Worm (Caenorhabditis elegans) whole organism, early embryonic: ENCODE measurements around the gene M02F4.1.

Experiments used
- B0310.2 ChIP-seq: sonication (generic microtip); optimal IDR thresholded peaks from 2 replicates; lab custom pipeline; 2016; ENCODE audit warnings: mild to moderate bottlenecking, missing genetic modification characterization, missing compliant biosample characterization
- F13C5.2 ChIP-seq: sonication (generic microtip); optimal IDR thresholded peaks from 2 replicates; lab custom pipeline; 2017; ENCODE audit warnings: mild to moderate bottlenecking, missing genetic modification characterization, inconsistent platforms, missing compliant biosample characterization
- aly-1 ChIP-seq: sonication (generic microtip); optimal IDR thresholded peaks from 2 replicates; lab custom pipeline; 2016; ENCODE audit warnings: missing genetic modification characterization, missing compliant biosample characterization
- ama-1 ChIP-seq: fragments of 150-350 bp; optimal IDR thresholded peaks from 2 replicates; lab custom pipeline; 2014
- ceh-36 ChIP-seq: sonication (generic microtip); optimal IDR thresholded peaks from 2 replicates; lab custom pipeline; 2016; ENCODE audit warnings: missing genetic modification characterization, inconsistent platforms, missing compliant biosample characterization
- ets-7 ChIP-seq: sonication (generic microtip); optimal IDR thresholded peaks from 2 replicates; lab custom pipeline; 2016; ENCODE audit warnings: missing genotype, missing genetic modification characterization, missing compliant biosample characterization
- flt-1 ChIP-seq: fragments of 200-800 bp; sonication (Bioruptor generic); IDR thresholded peaks from 2 replicates; pipeline ENCODE4 v1.3.6; 2022; ENCODE audit warnings: missing genetic modification characterization, missing compliant biosample characterization
- hmbx-1 ChIP-seq: sonication (generic microtip); optimal IDR thresholded peaks from 2 replicates; lab custom pipeline; 2016; ENCODE audit warnings: mild to moderate bottlenecking, missing genetic modification characterization, missing compliant biosample characterization
- hmg-4 ChIP-seq: fragments of 200-800 bp; sonication (Bioruptor generic); optimal IDR thresholded peaks from 2 replicates; lab custom pipeline; 2018; ENCODE audit warnings: mild to moderate bottlenecking, missing genetic modification characterization, missing compliant biosample characterization
- hnd-1 ChIP-seq: sonication (generic microtip); optimal IDR thresholded peaks from 2 replicates; lab custom pipeline; 2016; ENCODE audit warnings: missing genetic modification characterization, missing compliant biosample characterization
- scrt-1 ChIP-seq: fragments of 200-800 bp; sonication (Bioruptor generic); IDR thresholded peaks from 2 replicates; pipeline ENCODE4 v1.3.6; 2022; ENCODE audit warnings: missing genetic modification characterization, missing compliant biosample characterization
- sea-1 ChIP-seq: fragments of 200-800 bp; sonication (Bioruptor generic); conservative IDR thresholded peaks from 2 replicates; pipeline ENCODE4 v1.3.6; 2022; ENCODE audit warnings: missing genetic modification characterization, missing compliant biosample characterization
- tbx-11 ChIP-seq: fragments of 200-800 bp; sonication (Bioruptor generic); IDR thresholded peaks from 2 replicates; pipeline ENCODE4 v1.3.6; 2022; ENCODE audit warnings: missing genetic modification characterization, missing compliant biosample characterization
- tbx-37 ChIP-seq: fragments of 200-800 bp; sonication (Bioruptor generic); conservative IDR thresholded peaks from 2 replicates; pipeline ENCODE4 v1.3.6; 2022; ENCODE audit warnings: missing genetic modification reagents, missing genetic modification characterization, missing compliant biosample characterization

DNA sequence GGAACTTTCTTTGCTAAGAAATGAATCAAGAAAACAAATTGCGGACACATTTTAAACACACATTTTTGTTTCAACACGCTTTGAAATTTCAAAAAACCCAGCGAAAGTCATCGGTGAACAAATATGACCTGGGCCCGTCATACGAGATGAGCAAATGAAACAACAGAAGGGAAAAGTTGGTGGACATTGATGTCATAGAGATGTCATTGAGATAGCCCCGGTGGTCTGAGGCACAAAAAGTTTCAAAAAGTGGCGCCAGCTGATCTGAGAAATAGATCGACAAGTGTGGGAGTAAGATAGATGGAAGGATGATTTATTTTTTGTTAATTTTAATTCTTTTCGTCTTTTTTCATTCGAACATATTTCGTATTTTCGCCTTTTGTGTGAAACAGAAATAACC lies 19.8 kb upstream of the M02F4.1 start:
- TF ChIP-seq ama-1 (lab: Kevin White, UChicago) (no peak), hmg-4 (GFP tag; lab: Kevin White, UChicago) (no peak), sea-1 (GFP tag; lab: Robert Waterston, UW) (no peak), flt-1 (GFP tag; lab: Robert Waterston, UW) (no peak), ets-7 (tag; lab: Kevin White, UChicago) (no peak), B0310.2 (tag; lab: Kevin White, UChicago) (no peak), tbx-11 (GFP tag; lab: Robert Waterston, UW) (no peak), ceh-36 (no peak), tbx-37 (no peak), aly-1 (tag; lab: Kevin White, UChicago) (no peak), hmbx-1 (tag; lab: Kevin White, UChicago) (no peak), hnd-1 (tag; lab: Kevin White, UChicago) (no peak), F13C5.2 (tag; lab: Kevin White, UChicago) (no peak), scrt-1 (no peak)
